Worm (Caenorhabditis elegans) whole organism, late embryonic: ENCODE data around the gene C07G3.8.

Experiments
- ama-1 ChIP-seq: fragments of 150-350 bp; optimal IDR thresholded peaks from 2 replicates; lab custom pipeline; 2014
- ceh-18 ChIP-seq: sonication (generic microtip); optimal IDR thresholded peaks from 2 replicates; lab custom pipeline; 2016; ENCODE audit warnings: missing genetic modification characterization, missing compliant biosample characterization
- dve-1 ChIP-seq: sonication (generic microtip); optimal IDR thresholded peaks from 2 replicates; lab custom pipeline; 2017; ENCODE audit warnings: antibody characterized with exemption, mild to moderate bottlenecking, missing genetic modification characterization, missing compliant biosample characterization
- elt-2 ChIP-seq: sonication (generic microtip); optimal IDR thresholded peaks from 2 replicates; lab custom pipeline; 2016; ENCODE audit warnings: missing genetic modification reagents, missing genetic modification characterization, missing compliant biosample characterization
- ets-4 ChIP-seq: sonication (generic microtip); optimal IDR thresholded peaks from 2 replicates; lab custom pipeline; 2016; ENCODE audit warnings: missing genetic modification characterization, missing compliant biosample characterization
- unc-42 ChIP-seq: sonication (generic microtip); optimal IDR thresholded peaks from 2 replicates; lab custom pipeline; 2016; ENCODE audit warnings: missing genotype, missing genetic modification characterization, missing compliant biosample characterization

DNA sequence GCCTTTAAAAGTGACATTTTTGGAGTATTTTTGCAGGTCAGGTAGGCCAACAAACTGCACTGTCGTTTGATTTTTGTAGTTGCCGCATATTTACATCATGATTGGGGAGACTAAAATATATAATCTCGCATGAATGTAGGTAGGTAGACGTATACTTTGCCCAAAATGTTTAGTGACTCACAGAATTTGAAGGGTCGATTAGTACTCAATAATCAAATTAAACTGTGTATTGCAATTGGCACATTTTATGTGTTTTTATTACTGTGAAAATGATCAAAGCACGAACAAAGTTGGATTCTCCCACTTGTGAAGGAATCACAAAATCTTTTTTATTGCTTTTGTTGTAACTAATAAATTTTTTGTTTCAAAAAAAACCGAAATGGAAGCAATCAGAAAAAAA, 5.1 kb downstream of the C07G3.8 start, which contains the start of gene C07G3.15:
- TF ChIP-seq ceh-18 (tag; lab: Kevin White, UChicago) = no peak
- no peak for TF ChIP-seq elt-2 (tag; lab: Kevin White, UChicago)
- no peak for TF ChIP-seq ets-4 (tag; lab: Kevin White, UChicago)
- TF ChIP-seq ama-1 (lab: Kevin White, UChicago) = no peak
- TF ChIP-seq unc-42 = no peak
- no peak for TF ChIP-seq dve-1 (tag; lab: Kevin White, UChicago)
